Worm (Caenorhabditis elegans): ENCODE measurements around the gene gar-2.

- TF ChIP-seq hnd-1 (tag; optimal IDR thresholded peaks at IDR 0.05) (no peak), flt-1 (GFP tag; IDR thresholded peaks at IDR 0.05) (no peak), ama-1 (optimal IDR thresholded peaks at IDR 0.05) (no peak), aly-1 (tag; optimal IDR thresholded peaks at IDR 0.05) (no peak), sea-1 (GFP tag; conservative IDR thresholded peaks at IDR 0.05) (no peak), pes-1 (GFP tag; IDR thresholded peaks at IDR 0.05) (no peak), ceh-36 (tag; optimal IDR thresholded peaks at IDR 0.05) (no peak), ets-7 (tag; optimal IDR thresholded peaks at IDR 0.05) (no peak), scrt-1 (GFP tag; IDR thresholded peaks at IDR 0.05) (no peak), ceh-13 (GFP tag; optimal IDR thresholded peaks at IDR 0.05) (no peak), tbx-11 (GFP tag; IDR thresholded peaks at IDR 0.05) (no peak)
These were observed 43.9 kb downstream of the gar-2 start, which contains the start of gene akap-1 for ce11 chrIII:6353084-6353483.

Measured in whole organism, early embryonic.